Fruit fly (Drosophila melanogaster): ENCODE measurements around the gene indra.

Gene indra

dm6 chr3L:1378862-1379543 is 36.8 kb upstream of the indra start (continued):
- TF ChIP-seq nau (GFP tag; optimal IDR thresholded peaks at IDR 0.05) (peak; percentile 7), CG14965 (GFP tag; optimal IDR thresholded peaks at IDR 0.05; ENCODE audit: borderline replicate concordance) (no peak), jing (GFP tag; optimal IDR thresholded peaks at IDR 0.05) (peak; percentile 54), h (optimal IDR thresholded peaks at IDR 0.05) (no peak)

dm6 chr3L:1378098-1378645 is 36.0 kb upstream of the indra start:
- TF ChIP-seq CG17359 (tag; optimal IDR thresholded peaks at IDR 0.05) = no peak
- TF ChIP-seq sd (tag; optimal IDR thresholded peaks at IDR 0.05) = peak; percentile 98
- TF ChIP-seq CG13894 (tag; optimal IDR thresholded peaks at IDR 0.05) = peak; percentile 4
- peak; percentile 49; the same call in 1 of the 4 replicates for TF ChIP-seq chinmo (GFP tag; IDR thresholded peaks at IDR 0.05; ENCODE audit: partially characterized antibody)
- TF ChIP-seq sr (GFP tag; IDR thresholded peaks at IDR 0.05) = peak; percentile 62; the same call in 1 of the 3 replicates
- no peak for TF ChIP-seq pum (GFP tag; optimal IDR thresholded peaks at IDR 0.05)
- TF ChIP-seq CG7357 (GFP tag; IDR thresholded peaks at IDR 0.05) = no peak
- TF ChIP-seq CG12769 (tag; optimal IDR thresholded peaks at IDR 0.05) = peak; percentile 46
- TF ChIP-seq Med (GFP tag) = peak; percentile 78
- peak; percentile 4 for TF ChIP-seq abd-A (tag; optimal IDR thresholded peaks at IDR 0.05)

dm6 chr3L:1376014-1376745 is 34.0 kb upstream of the indra start:
- TF ChIP-seq danr (GFP tag; IDR thresholded peaks at IDR 0.05) (no peak), hb (GFP tag; IDR thresholded peaks at IDR 0.05; ENCODE audit: partially characterized antibody) (peak; percentile 76), ap (GFP tag; IDR thresholded peaks at IDR 0.05) (0 out of 2 replicates have a peak, but pooled peaks have one; percentile 17), Atf3 (GFP tag; optimal IDR thresholded peaks at IDR 0.05) (no peak), Ptx1 (GFP tag; IDR thresholded peaks at IDR 0.05) (peak; percentile 70), CG13424 (tag; optimal IDR thresholded peaks at IDR 0.05) (peak; percentile 51), Blimp-1 (GFP tag; optimal IDR thresholded peaks at IDR 0.05) (peak; percentile 59), Fer3 (tag; optimal IDR thresholded peaks at IDR 0.05) (peak; percentile 1), slou (GFP tag; optimal IDR thresholded peaks at IDR 0.05) (no peak), emc (GFP tag; optimal IDR thresholded peaks at IDR 0.05) (no peak), CG14965 (GFP tag; optimal IDR thresholded peaks at IDR 0.05; ENCODE audit: borderline replicate concordance) (no peak), Lhr (GFP tag; optimal IDR thresholded peaks at IDR 0.05) (no peak), CG17829 (tag; optimal IDR thresholded peaks at IDR 0.05) (peak; percentile 34), tx (GFP tag; optimal IDR thresholded peaks at IDR 0.05) (peak; percentile 1), Oli (tag; optimal IDR thresholded peaks at IDR 0.05) (peak; percentile 68), Optix (GFP tag; IDR thresholded peaks at IDR 0.05) (peak; percentile 46; the same call in 1 of the 3 replicates), CG31441 (GFP tag; IDR thresholded peaks at IDR 0.05) (peak; percentile 74), Hr51 (GFP tag; optimal IDR thresholded peaks at IDR 0.05) (peak in 1 of 2 experiments; percentile 70), HmgD (GFP tag; optimal IDR thresholded peaks at IDR 0.05) (no peak), CG10209 (GFP tag; optimal IDR thresholded peaks at IDR 0.05) (peak; percentile 47), CG9437 (GFP tag; optimal IDR thresholded peaks at IDR 0.05) (peak; percentile 29), ind (GFP tag; optimal IDR thresholded peaks at IDR 0.05) (peak; percentile 23), CG17802 (tag; optimal IDR thresholded peaks at IDR 0.05) (no peak), sim (GFP tag; IDR thresholded peaks at IDR 0.05) (no peak), CG2120 (GFP tag; optimal IDR thresholded peaks at IDR 0.05) (no peak), CG7928 (GFP tag; optimal IDR thresholded peaks at IDR 0.05) (no peak), bsh (GFP tag; optimal IDR thresholded peaks at IDR 0.05) (peak; percentile 49 to 71), CG13287 (GFP tag; IDR thresholded peaks at IDR 0.05; ENCODE audit: partially characterized antibody) (peak; percentile 68), CG17385 (GFP tag; optimal IDR thresholded peaks at IDR 0.05) (peak; percentile 49), hkb (optimal IDR thresholded peaks at IDR 0.05) (no peak), hkb (GFP tag; IDR thresholded peaks at IDR 0.05) (peak; percentile 71)

All from whole organism, embryonic.